Worm (Caenorhabditis elegans): ENCODE results near the gene wrt-4.

- TF ChIP-seq nhr-237 (tag; optimal IDR thresholded peaks at IDR 0.05), result no peak
- TF ChIP-seq nhr-25 (tag; optimal IDR thresholded peaks at IDR 0.05), result peak; percentile 39
- no peak for TF ChIP-seq eor-1 (tag; optimal IDR thresholded peaks at IDR 0.05)
- TF ChIP-seq hmg-11 (tag; optimal IDR thresholded peaks at IDR 0.05), result no peak
Measured at ce11 chrX:15747814-15748213, 9.3 kb downstream of the wrt-4 start.

All from whole organism, L3 larva.